Worm (Caenorhabditis elegans): ENCODE data around the gene tbx-33.

Gene tbx-33

DNA sequence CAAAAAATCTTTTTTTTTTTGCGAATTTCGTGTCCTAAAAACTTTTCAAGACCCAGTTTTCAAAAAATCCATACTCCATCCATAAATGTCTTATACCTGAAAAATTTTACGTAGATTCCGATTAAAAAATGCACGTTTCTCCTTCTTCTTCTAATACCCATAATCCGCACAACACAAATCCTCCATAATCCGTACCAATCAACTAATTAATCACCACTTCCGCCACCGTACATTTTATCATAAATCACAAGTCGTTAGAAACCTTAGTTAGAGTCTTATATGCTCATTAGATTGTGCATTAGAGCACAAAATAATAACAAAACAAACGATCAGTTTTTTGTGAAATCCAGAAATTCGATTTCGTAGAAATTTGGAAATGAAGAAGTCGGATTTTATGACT lies 32.4 kb upstream of the tbx-33 start:
- TF ChIP-seq nhr-12 (tag; optimal IDR thresholded peaks at IDR 0.05) (no peak), blmp-1 (tag; optimal IDR thresholded peaks at IDR 0.05) (no peak), ztf-11 (tag; optimal IDR thresholded peaks at IDR 0.05) (no peak), nhr-237 (tag; optimal IDR thresholded peaks at IDR 0.05) (no peak), elt-1 (tag; optimal IDR thresholded peaks at IDR 0.05; ENCODE audit: borderline replicate concordance, insufficient read depth) (no peak), pha-4 (tag; optimal IDR thresholded peaks at IDR 0.05) (no peak), ceh-39 (tag; optimal IDR thresholded peaks at IDR 0.05) (no peak), sem-2 (GFP tag; optimal IDR thresholded peaks at IDR 0.05) (no peak), lsy-2 (tag; optimal IDR thresholded peaks at IDR 0.05) (no peak), nhr-28 (tag; optimal IDR thresholded peaks at IDR 0.05) (no peak)

DNA sequence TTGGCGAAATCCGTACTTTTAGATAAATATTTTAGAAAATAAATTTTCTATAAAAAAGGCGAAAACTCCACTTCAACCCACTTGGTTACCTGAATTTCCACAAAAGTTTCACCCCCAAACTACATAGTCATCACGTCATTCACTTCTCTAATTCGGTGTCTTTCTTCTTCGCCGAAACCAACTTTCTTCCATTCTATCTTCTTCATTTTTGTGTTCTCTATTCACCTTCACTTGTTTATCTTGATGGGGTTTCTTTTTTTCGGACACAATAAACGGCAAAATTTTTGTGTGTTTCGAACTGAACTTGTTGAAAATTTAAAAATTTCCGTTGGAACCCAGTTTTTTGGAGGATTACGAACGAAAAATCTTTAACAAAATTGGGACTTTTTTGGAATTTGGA lies 30.2 kb upstream of the tbx-33 start:
- no peak for TF ChIP-seq mls-2 (tag; optimal IDR thresholded peaks at IDR 0.05)
- no peak for TF ChIP-seq elt-3 (tag; optimal IDR thresholded peaks at IDR 0.05)
- TF ChIP-seq nhr-28 (tag; optimal IDR thresholded peaks at IDR 0.05) = no peak
- TF ChIP-seq blmp-1 (tag; optimal IDR thresholded peaks at IDR 0.05) = peak; percentile 27

DNA sequence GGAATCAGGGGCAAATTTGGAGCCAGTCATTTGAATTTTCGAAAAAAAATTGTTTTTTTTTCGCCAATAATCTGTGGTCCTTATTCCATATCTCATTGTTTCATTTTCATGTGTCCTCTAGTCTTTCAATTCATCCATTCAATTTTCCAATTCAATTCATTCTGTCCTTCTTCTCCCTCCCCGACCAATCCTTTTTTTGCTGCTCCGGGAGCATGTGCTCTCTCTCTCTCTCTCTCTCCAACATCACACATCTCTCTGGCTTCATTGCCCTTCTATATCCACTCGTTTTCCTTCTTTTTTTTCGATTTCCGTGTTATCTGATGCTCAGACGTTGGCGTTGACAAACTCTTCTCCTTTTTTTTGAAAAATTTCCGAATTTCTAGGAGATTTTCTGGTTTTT lies 26.8 kb upstream of the tbx-33 start:
- no peak for TF ChIP-seq lin-32 (GFP tag; optimal IDR thresholded peaks at IDR 0.05)
- peak; percentile 67 for TF ChIP-seq ces-1 (GFP tag; optimal IDR thresholded peaks at IDR 0.05)
- TF ChIP-seq sem-2 (GFP tag; optimal IDR thresholded peaks at IDR 0.05) = no peak
- no peak for TF ChIP-seq ceh-83 (GFP tag; optimal IDR thresholded peaks at IDR 0.05)
- no peak for TF ChIP-seq elt-3 (tag; optimal IDR thresholded peaks at IDR 0.05)

DNA sequence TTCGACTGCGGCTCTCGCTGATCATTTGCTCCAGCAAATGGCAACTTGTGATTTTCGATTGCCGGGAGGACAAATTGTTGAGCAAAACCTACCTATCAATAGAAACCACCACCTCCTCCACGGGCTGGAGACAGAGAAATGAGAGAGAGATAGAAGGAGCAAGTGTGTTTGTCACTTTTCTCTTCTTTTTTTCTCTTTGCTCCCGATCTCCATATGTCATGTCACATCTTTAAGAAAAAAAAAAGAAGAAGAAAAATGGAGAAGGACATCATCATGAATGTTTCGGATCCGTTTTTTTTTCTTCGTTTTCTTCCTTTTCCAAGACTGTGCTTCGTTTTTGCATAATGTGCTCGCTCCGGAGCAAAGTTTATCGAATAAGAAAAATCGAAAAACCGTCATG lies 24.1 kb upstream of the tbx-33 start:
- TF ChIP-seq mab-5 (tag; optimal IDR thresholded peaks at IDR 0.05) = no peak
- TF ChIP-seq mls-2 (tag; optimal IDR thresholded peaks at IDR 0.05) = no peak
- no peak for TF ChIP-seq ham-2 (GFP tag; optimal IDR thresholded peaks at IDR 0.05)
- no peak for TF ChIP-seq ceh-39 (tag; optimal IDR thresholded peaks at IDR 0.05)
- TF ChIP-seq lin-32 (GFP tag; optimal IDR thresholded peaks at IDR 0.05) = no peak
- no peak for TF ChIP-seq sem-2 (GFP tag; optimal IDR thresholded peaks at IDR 0.05)
- TF ChIP-seq zip-8 (tag; optimal IDR thresholded peaks at IDR 0.05) = no peak
- no peak for TF ChIP-seq bed-3 (GFP tag; optimal IDR thresholded peaks at IDR 0.05)
- TF ChIP-seq mep-1 (tag; optimal IDR thresholded peaks at IDR 0.05) = no peak
- no peak for TF ChIP-seq unc-62 (GFP tag; optimal IDR thresholded peaks at IDR 0.05)
- no peak for TF ChIP-seq snpc-4 (tag; optimal IDR thresholded peaks at IDR 0.05)
- TF ChIP-seq nhr-76 (tag; optimal IDR thresholded peaks at IDR 0.05) = no peak
- no peak for TF ChIP-seq nhr-28 (tag; optimal IDR thresholded peaks at IDR 0.05)
- TF ChIP-seq tbx-8 (GFP tag; optimal IDR thresholded peaks at IDR 0.05) = no peak
- TF ChIP-seq cnd-1 (tag; optimal IDR thresholded peaks at IDR 0.05) = no peak
- TF ChIP-seq unc-120 (tag; optimal IDR thresholded peaks at IDR 0.05; ENCODE audit: poor library complexity, severe bottlenecking) = no peak
- no peak for TF ChIP-seq flh-1 (GFP tag; optimal IDR thresholded peaks at IDR 0.05)
- no peak for TF ChIP-seq elt-1 (tag; optimal IDR thresholded peaks at IDR 0.05; ENCODE audit: borderline replicate concordance, insufficient read depth)
- no peak for TF ChIP-seq blmp-1 (tag; optimal IDR thresholded peaks at IDR 0.05)
- no peak for TF ChIP-seq pha-4 (tag; optimal IDR thresholded peaks at IDR 0.05)

DNA sequence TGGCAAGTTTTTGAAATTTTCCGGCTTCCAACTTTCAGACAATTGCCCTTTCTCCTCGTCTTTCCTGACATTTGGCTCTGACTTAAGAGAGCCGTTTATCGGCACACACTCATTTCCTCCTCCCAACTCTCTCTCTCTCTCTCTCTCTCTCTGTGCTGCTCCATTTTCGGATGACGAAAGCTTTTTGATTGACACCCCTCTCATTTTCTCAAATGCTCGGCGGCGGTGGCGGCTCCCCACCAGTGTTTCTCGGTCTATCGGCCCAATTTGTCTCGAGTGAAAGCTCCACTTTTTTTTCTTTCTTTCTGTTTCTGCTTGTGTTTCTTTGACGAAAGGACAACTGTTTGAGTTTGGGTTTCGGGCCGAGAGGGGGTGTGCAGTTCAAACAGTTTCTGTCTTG lies 23.2 kb upstream of the tbx-33 start:
- TF ChIP-seq drap-1 (GFP tag; optimal IDR thresholded peaks at IDR 0.05) (no peak), elt-3 (tag; optimal IDR thresholded peaks at IDR 0.05) (no peak), blmp-1 (tag; optimal IDR thresholded peaks at IDR 0.05) (no peak), unc-62 (GFP tag; optimal IDR thresholded peaks at IDR 0.05) (no peak), mls-2 (tag; optimal IDR thresholded peaks at IDR 0.05) (no peak), snpc-4 (tag; optimal IDR thresholded peaks at IDR 0.05) (no peak), lin-13 (tag; optimal IDR thresholded peaks at IDR 0.05) (no peak), lin-32 (GFP tag; optimal IDR thresholded peaks at IDR 0.05) (no peak), elt-1 (tag; optimal IDR thresholded peaks at IDR 0.05; ENCODE audit: borderline replicate concordance, insufficient read depth) (no peak), tbx-8 (GFP tag; optimal IDR thresholded peaks at IDR 0.05) (no peak), ces-1 (GFP tag; optimal IDR thresholded peaks at IDR 0.05) (no peak), sem-2 (GFP tag; optimal IDR thresholded peaks at IDR 0.05) (no peak), M03D4.4 (tag; optimal IDR thresholded peaks at IDR 0.05) (no peak), lsy-2 (tag; optimal IDR thresholded peaks at IDR 0.05) (no peak), unc-120 (tag; optimal IDR thresholded peaks at IDR 0.05; ENCODE audit: poor library complexity, severe bottlenecking) (no peak), flh-1 (GFP tag; optimal IDR thresholded peaks at IDR 0.05) (no peak), sptf-1 (tag; optimal IDR thresholded peaks at IDR 0.05) (no peak), nhr-2 (tag; optimal IDR thresholded peaks at IDR 0.05) (no peak)

Measured in whole organism, mixed stage, embryonic.